Worm (Caenorhabditis elegans) whole organism, L1 larva: ENCODE data around the gene test-1.

Source experiments
- C04F5.9 ChIP-seq: sonication (generic microtip); optimal IDR thresholded peaks from 2 replicates; lab custom pipeline; 2016; ENCODE audit warnings: missing genetic modification characterization, missing compliant biosample characterization
- C16A3.4 ChIP-seq: fragments of 150-350 bp; optimal IDR thresholded peaks from 2 replicates; lab custom pipeline; 2014; ENCODE audit warnings: missing biosample characterization, missing genetic modification characterization
- aly-2 ChIP-seq: fragments of 150-350 bp; optimal IDR thresholded peaks from 2 replicates; lab custom pipeline; 2014; ENCODE audit warnings: missing biosample characterization, missing genetic modification characterization
- fos-1 ChIP-seq: fragments of 150-350 bp; optimal IDR thresholded peaks from 2 replicates; lab custom pipeline; 2014; ENCODE audit warnings: missing biosample characterization, missing genetic modification characterization
- lin-39 ChIP-seq: fragments of 150-350 bp; optimal IDR thresholded peaks from 2 replicates; lab custom pipeline; 2014; ENCODE audit warnings: missing biosample characterization, missing genetic modification reagents, missing genetic modification characterization
- mdl-1 ChIP-seq, 2 experiments: fragments of 150-350 bp; optimal IDR thresholded peaks; 2 replicates each; lab custom pipeline; 2014 to 2017; ENCODE audit warnings: missing biosample characterization in 2 of 2, missing genetic modification characterization in 2 of 2, inconsistent platforms in 1 of 2
- nhr-28 ChIP-seq: fragments of 150-350 bp; optimal IDR thresholded peaks from 2 replicates; lab custom pipeline; 2014; ENCODE audit warnings: missing biosample characterization, missing genetic modification characterization
- snpc-4 ChIP-seq: fragments of 150-350 bp; optimal IDR thresholded peaks from 2 replicates; lab custom pipeline; 2014; ENCODE audit warnings: missing biosample characterization, missing genetic modification characterization
- tbx-2 ChIP-seq: sonication (generic microtip); optimal IDR thresholded peaks from 2 replicates; lab custom pipeline; 2016; ENCODE audit warnings: missing genetic modification characterization, missing compliant biosample characterization

DNA sequence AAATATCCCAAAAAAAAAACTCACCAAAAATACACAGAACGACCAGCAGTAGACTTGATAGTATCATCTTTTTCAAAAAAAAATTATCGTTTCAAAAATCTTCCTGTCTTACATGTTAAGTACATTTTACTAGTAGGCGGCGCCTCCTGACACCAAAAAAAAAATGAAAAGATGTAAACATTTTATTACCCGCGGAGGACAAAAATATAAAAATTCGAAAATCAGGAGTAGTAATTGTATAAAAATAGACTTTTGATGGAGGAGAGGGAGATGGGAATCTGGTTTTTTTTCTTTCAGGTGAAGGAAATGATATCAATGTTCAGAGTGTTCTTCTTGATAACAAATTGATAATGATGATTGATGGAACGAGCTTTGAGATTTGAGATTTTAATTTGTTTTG is 34.0 kb upstream of the test-1 start, which contains the start of gene C23H5.15:
- TF ChIP-seq nhr-28: no peak
- no peak for TF ChIP-seq fos-1 (tag; lab: Kevin White, UChicago)
- no peak for TF ChIP-seq mdl-1 (tag; optimal IDR thresholded peaks at IDR 0.05; lab: Kevin White, UChicago)
- no peak for TF ChIP-seq lin-39
- no peak for TF ChIP-seq C16A3.4
- no peak for TF ChIP-seq snpc-4
- TF ChIP-seq tbx-2 (tag; lab: Kevin White, UChicago): no peak
- no peak for TF ChIP-seq aly-2 (tag; lab: Kevin White, UChicago)
- TF ChIP-seq C04F5.9: no peak
